Fruit fly (Drosophila melanogaster) S2 (cell line): Measurements from ENCODE around the gene CG34112.

ENCODE experiments used
- CG8478 ChIP-seq: fragments of >200 bp; optimal IDR thresholded peaks from 2 replicates; lab custom pipeline; 2018
- CTCF ChIP-seq, 2 experiments: fragments of >200 bp; optimal IDR thresholded peaks; 2 replicates each; lab custom pipeline; 2018

dm6 chr3R:4378363-4379354, 15.4 kb downstream of the CG34112 start, which contains the start of gene Sfxn1-3:
- TF ChIP-seq CTCF (optimal IDR thresholded peaks at IDR 0.05; lab: Kevin White, UChicago), result no peak
- no peak for TF ChIP-seq CG8478 (lab: Kevin White, UChicago)
